Worm (Caenorhabditis elegans) whole organism, L1 larva: Measurements from ENCODE around the gene DH11.2.

Experiments used
- C04F5.9 ChIP-seq: sonication (generic microtip); optimal IDR thresholded peaks from 2 replicates; lab custom pipeline; 2016; ENCODE audit warnings: missing genetic modification characterization, missing compliant biosample characterization
- C16A3.4 ChIP-seq: fragments of 150-350 bp; optimal IDR thresholded peaks from 2 replicates; lab custom pipeline; 2014; ENCODE audit warnings: missing biosample characterization, missing genetic modification characterization
- Y116A8C.19 ChIP-seq: sonication (generic microtip); optimal IDR thresholded peaks from 2 replicates; lab custom pipeline; 2016; ENCODE audit warnings: missing compliant biosample characterization, missing genetic modification characterization, borderline replicate concordance
- aha-1 ChIP-seq: fragments of 150-350 bp; optimal IDR thresholded peaks from 2 replicates; lab custom pipeline; 2014; ENCODE audit warnings: missing biosample characterization, missing genetic modification characterization
- alr-1 ChIP-seq: fragments of 200-800 bp; sonication (Bioruptor generic); optimal IDR thresholded peaks from 2 replicates; lab custom pipeline; 2018; ENCODE audit warnings: borderline replicate concordance, mild to moderate bottlenecking, missing genetic modification characterization, missing compliant biosample characterization
- aly-2 ChIP-seq: fragments of 150-350 bp; optimal IDR thresholded peaks from 2 replicates; lab custom pipeline; 2014; ENCODE audit warnings: missing biosample characterization, missing genetic modification characterization
- ceh-63 ChIP-seq: fragments of 200-800 bp; sonication (Bioruptor generic); optimal IDR thresholded peaks from 2 replicates; lab custom pipeline; 2018; ENCODE audit warnings: mild to moderate bottlenecking, missing genetic modification characterization, missing compliant biosample characterization
- ceh-82 ChIP-seq, 3 experiments: fragments of 150-350 bp in 1 of 3; sonication (generic microtip) in 2 of 3; optimal IDR thresholded peaks; 2 replicates each; lab custom pipeline; 2014 to 2017; ENCODE audit warnings: missing biosample characterization in 3 of 3, missing genetic modification characterization in 3 of 3
- ceh-88 ChIP-seq: fragments of 200-800 bp; sonication (Bioruptor generic); IDR thresholded peaks from 2 replicates; pipeline ENCODE4 v1.3.6; 2022; ENCODE audit warnings: missing genetic modification characterization, missing compliant biosample characterization
- ces-1 ChIP-seq: fragments of 150-350 bp; optimal IDR thresholded peaks from 2 replicates; lab custom pipeline; 2014; ENCODE audit warnings: missing biosample characterization, missing genetic modification reagents, missing genetic modification characterization
- dpl-1 ChIP-seq, 3 experiments: fragments of 150-350 bp in 2 of 3; sonication (generic microtip) in 1 of 3; optimal IDR thresholded peaks; 2 replicates each; lab custom pipeline; 2014 to 2017; ENCODE audit warnings: missing biosample characterization in 3 of 3, missing genetic modification characterization in 3 of 3, missing genetic modification reagents in 3 of 3
- efl-1 ChIP-seq, 4 experiments: fragments of 150-350 bp; optimal IDR thresholded peaks in 3 of 4; peaks in 1 of 4; 1 replicate in 1 of 4; 2 replicates in 3 of 4; lab custom pipeline; 2014; ENCODE audit warnings: missing biosample characterization in 2 of 4, missing genetic modification characterization in 2 of 4, missing genetic modification reagents in 2 of 4
- fkh-10 ChIP-seq: sonication (generic microtip); optimal IDR thresholded peaks from 2 replicates; lab custom pipeline; 2017; ENCODE audit warnings: missing biosample characterization, missing genetic modification reagents, missing genetic modification characterization
- fkh-8 ChIP-seq: sonication (generic microtip); optimal IDR thresholded peaks from 2 replicates; lab custom pipeline; 2016; ENCODE audit warnings: mild to moderate bottlenecking, missing genetic modification characterization, missing compliant biosample characterization
- fos-1 ChIP-seq: fragments of 150-350 bp; optimal IDR thresholded peaks from 2 replicates; lab custom pipeline; 2014; ENCODE audit warnings: missing biosample characterization, missing genetic modification characterization
- hlh-17 ChIP-seq: fragments of 200-800 bp; sonication (Bioruptor generic); optimal IDR thresholded peaks from 2 replicates; lab custom pipeline; 2018; ENCODE audit warnings: missing genetic modification characterization, mild to moderate bottlenecking, missing compliant biosample characterization, moderate library complexity, borderline replicate concordance
- hpl-2 ChIP-seq: fragments of 150-350 bp; optimal IDR thresholded peaks from 2 replicates; lab custom pipeline; 2014; ENCODE audit warnings: missing biosample characterization, missing genetic modification reagents, missing genetic modification characterization
- irx-1 ChIP-seq: sonication (generic microtip); optimal IDR thresholded peaks from 2 replicates; lab custom pipeline; 2016; ENCODE audit warnings: missing genetic modification characterization, missing compliant biosample characterization
- isw-1 ChIP-seq: fragments of 200-800 bp; sonication (Bioruptor generic); IDR thresholded peaks from 2 replicates; pipeline ENCODE4 v1.3.6; 2022; ENCODE audit warnings: missing genetic modification characterization, missing compliant biosample characterization
- jun-1 ChIP-seq: fragments of 150-350 bp; optimal IDR thresholded peaks from 2 replicates; lab custom pipeline; 2014; ENCODE audit warnings: missing biosample characterization, missing genetic modification reagents, missing genetic modification characterization
- lin-14 ChIP-seq: fragments of 200-800 bp; sonication (Bioruptor generic); optimal IDR thresholded peaks from 2 replicates; lab custom pipeline; 2018; ENCODE audit warnings: mild to moderate bottlenecking, missing genetic modification characterization, moderate library complexity, missing compliant biosample characterization
- lin-35 ChIP-seq, 2 experiments: fragments of 150-350 bp; optimal IDR thresholded peaks; 2 replicates each; lab custom pipeline; 2014; ENCODE audit warnings: missing biosample characterization in 2 of 2, missing genetic modification characterization in 2 of 2, missing genetic modification reagents in 2 of 2
- lin-39 ChIP-seq: fragments of 150-350 bp; optimal IDR thresholded peaks from 2 replicates; lab custom pipeline; 2014; ENCODE audit warnings: missing biosample characterization, missing genetic modification reagents, missing genetic modification characterization
- lir-3 ChIP-seq: sonication (generic microtip); optimal IDR thresholded peaks from 2 replicates; lab custom pipeline; 2016; ENCODE audit warnings: mild to moderate bottlenecking, missing genetic modification characterization, moderate library complexity, missing compliant biosample characterization; ENCODE audit not compliant: poor library complexity
- lsy-2 ChIP-seq, 2 experiments: fragments of 150-350 bp; optimal IDR thresholded peaks; 2 replicates each; lab custom pipeline; 2014; ENCODE audit warnings: missing biosample characterization in 2 of 2, missing genetic modification characterization in 2 of 2
- mdl-1 ChIP-seq, 2 experiments: fragments of 150-350 bp; optimal IDR thresholded peaks; 2 replicates each; lab custom pipeline; 2014 to 2017; ENCODE audit warnings: missing biosample characterization in 2 of 2, missing genetic modification characterization in 2 of 2, inconsistent platforms in 1 of 2
- nhr-11 ChIP-seq: fragments of 150-350 bp; optimal IDR thresholded peaks from 2 replicates; lab custom pipeline; 2014; ENCODE audit warnings: missing biosample characterization, missing genetic modification characterization
- nhr-12 ChIP-seq: sonication (generic microtip); optimal IDR thresholded peaks from 2 replicates; lab custom pipeline; 2017; ENCODE audit warnings: missing biosample characterization, missing genetic modification characterization
- nhr-20 ChIP-seq: sonication (generic microtip); optimal IDR thresholded peaks from 2 replicates; lab custom pipeline; 2016; ENCODE audit warnings: mild to moderate bottlenecking, missing genetic modification characterization, missing compliant biosample characterization
- nhr-237 ChIP-seq: fragments of 150-350 bp; optimal IDR thresholded peaks from 2 replicates; lab custom pipeline; 2014; ENCODE audit warnings: missing biosample characterization, missing genetic modification characterization
- nhr-47 ChIP-seq: sonication (generic microtip); optimal IDR thresholded peaks from 2 replicates; lab custom pipeline; 2016; ENCODE audit warnings: mild to moderate bottlenecking, missing genetic modification characterization, moderate library complexity, missing compliant biosample characterization
- nhr-71 ChIP-seq: sonication (generic microtip); optimal IDR thresholded peaks from 2 replicates; lab custom pipeline; 2016; ENCODE audit warnings: mild to moderate bottlenecking, missing genetic modification characterization, moderate library complexity, missing compliant biosample characterization
- nhr-77 ChIP-seq: fragments of 150-350 bp; optimal IDR thresholded peaks from 2 replicates; lab custom pipeline; 2014; ENCODE audit warnings: missing biosample characterization, missing genetic modification characterization
- nhr-85 ChIP-seq: sonication (generic microtip); peaks from one replicate; lab custom pipeline; 2016; ENCODE audit warnings: missing genetic modification characterization, inconsistent platforms, missing compliant biosample characterization
- rnt-1 ChIP-seq: sonication (generic microtip); optimal IDR thresholded peaks from 2 replicates; lab custom pipeline; 2016; ENCODE audit warnings: mild to moderate bottlenecking, missing genetic modification characterization, moderate library complexity, missing compliant biosample characterization
- skn-1 ChIP-seq: fragments of 150-350 bp; optimal IDR thresholded peaks from 2 replicates; lab custom pipeline; 2014; ENCODE audit warnings: missing biosample characterization, missing genetic modification characterization
- sox-4 ChIP-seq: sonication (generic microtip); optimal IDR thresholded peaks from 2 replicates; lab custom pipeline; 2016; ENCODE audit warnings: missing genetic modification characterization, missing compliant biosample characterization
- sptf-1 ChIP-seq: fragments of 150-350 bp; optimal IDR thresholded peaks from 2 replicates; lab custom pipeline; 2014; ENCODE audit warnings: missing biosample characterization, missing genetic modification characterization
- swsn-7 ChIP-seq: sonication (generic microtip); optimal IDR thresholded peaks from 2 replicates; lab custom pipeline; 2016; ENCODE audit warnings: missing genetic modification characterization, missing compliant biosample characterization
- unc-86 ChIP-seq: sonication (generic microtip); optimal IDR thresholded peaks from 2 replicates; lab custom pipeline; 2016; ENCODE audit warnings: missing genetic modification characterization, missing compliant biosample characterization
- unc-98 ChIP-seq: fragments of 200-800 bp; sonication (Bioruptor generic); IDR thresholded peaks from 2 replicates; pipeline ENCODE4 v1.3.6; 2022; ENCODE audit warnings: missing genetic modification characterization, missing compliant biosample characterization
- ztf-4 ChIP-seq: fragments of 150-350 bp; optimal IDR thresholded peaks from 2 replicates; lab custom pipeline; 2014; ENCODE audit warnings: missing biosample characterization, missing genetic modification characterization

The DH11.2 gene

DNA sequence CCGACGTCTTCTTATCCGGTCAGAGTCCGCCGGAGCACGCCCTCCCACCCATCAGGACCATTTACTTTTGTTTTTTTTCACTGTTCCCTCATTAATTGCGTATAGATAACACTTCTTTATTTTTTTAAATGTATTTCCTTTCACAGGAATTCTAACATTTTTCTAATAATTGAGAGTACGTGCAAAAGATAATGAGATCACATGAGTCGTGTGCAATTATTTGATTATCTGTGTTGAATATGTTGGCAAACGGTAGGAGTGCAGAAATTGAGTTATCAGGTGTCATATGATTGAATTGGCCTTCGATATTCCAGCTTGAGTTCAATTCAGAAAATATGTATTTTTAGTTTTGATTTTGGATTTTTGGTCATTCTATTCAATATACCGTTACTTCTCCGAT is 44.2 kb upstream of the DH11.2 start:
- TF ChIP-seq ceh-82 (tag; optimal IDR thresholded peaks at IDR 0.05; lab: Kevin White, UChicago) (no peak), ceh-88 (GFP tag; lab: Robert Waterston, UW) (no peak), ces-1 (GFP tag; lab: Kevin White, UChicago) (no peak), fkh-8 (peak; percentile 9), hlh-17 (no peak), nhr-47 (tag; lab: Kevin White, UChicago) (peak; percentile 45), Y116A8C.19 (tag; lab: Kevin White, UChicago) (no peak), alr-1 (no peak), fos-1 (tag; lab: Kevin White, UChicago) (no peak), lsy-2 (tag; optimal IDR thresholded peaks at IDR 0.05; lab: Kevin White, UChicago) (no peak), nhr-71 (tag; lab: Kevin White, UChicago) (peak; percentile 39)
- TF ChIP-seq, all 84 proteins: peak for 3

DNA sequence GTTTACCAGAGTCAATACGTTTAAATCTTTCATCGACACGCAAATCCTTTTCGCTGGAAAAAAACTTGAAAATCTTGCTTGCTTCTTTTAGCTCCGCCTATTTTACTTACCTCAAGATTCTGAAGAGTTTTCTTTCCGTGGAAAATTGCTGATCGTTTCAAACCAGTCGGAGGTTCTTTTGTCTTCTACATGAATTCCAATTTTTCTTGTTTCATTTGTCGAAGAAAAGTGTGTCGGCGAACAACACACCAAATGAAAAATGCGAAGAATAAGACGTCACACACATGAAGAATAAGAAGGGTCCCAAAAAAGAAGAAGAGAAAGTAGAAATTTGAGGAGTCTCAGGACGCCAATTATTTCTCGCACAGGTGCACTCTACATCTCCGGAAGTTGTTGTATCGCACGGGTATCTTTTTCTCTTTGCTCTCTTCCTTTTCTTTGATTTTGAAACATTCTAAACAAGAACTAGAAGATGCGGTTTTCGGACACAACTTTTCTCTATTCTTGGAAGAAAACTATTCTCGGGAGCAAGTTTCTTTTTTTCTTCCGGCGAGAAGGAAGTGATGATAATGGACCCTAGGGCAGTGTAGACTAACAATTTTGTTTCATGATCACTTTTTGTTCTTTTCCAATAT is 38.3 kb upstream of the DH11.2 start:
- TF ChIP-seq efl-1 (optimal IDR thresholded peaks at IDR 0.05; lab: Kevin White, UChicago) (no peak), efl-1 (GFP tag; optimal IDR thresholded peaks at IDR 0.05 in 1 of 2; lab: Kevin White, UChicago) (peak in 1 of 2 experiments; percentile 71), unc-86 (tag; lab: Kevin White, UChicago) (peak; percentile 7), irx-1 (tag; lab: Kevin White, UChicago) (no peak), nhr-71 (tag; lab: Kevin White, UChicago) (peak; percentile 22), lin-14 (GFP tag; lab: Kevin White, UChicago) (peak; percentile 60)

- TF ChIP-seq nhr-11 (tag; lab: Kevin White, UChicago) (no peak), aly-2 (tag; lab: Kevin White, UChicago) (no peak), unc-98 (GFP tag; lab: Robert Waterston, UW) (no peak), swsn-7 (tag; lab: Kevin White, UChicago) (no peak), nhr-20 (no peak), C04F5.9 (tag; lab: Kevin White, UChicago) (no peak), mdl-1 (tag; optimal IDR thresholded peaks at IDR 0.05; lab: Kevin White, UChicago) (no peak), fkh-8 (no peak), jun-1 (no peak)
- TF ChIP-seq, all 84 proteins: peak for 0
These were observed 36.3 kb upstream of the DH11.2 start, which contains the start of gene DH11.5 for ce11 chrII:7976308-7976707. Gene DH11.5 (plus strand): TSS chrII:7976608.

DNA sequence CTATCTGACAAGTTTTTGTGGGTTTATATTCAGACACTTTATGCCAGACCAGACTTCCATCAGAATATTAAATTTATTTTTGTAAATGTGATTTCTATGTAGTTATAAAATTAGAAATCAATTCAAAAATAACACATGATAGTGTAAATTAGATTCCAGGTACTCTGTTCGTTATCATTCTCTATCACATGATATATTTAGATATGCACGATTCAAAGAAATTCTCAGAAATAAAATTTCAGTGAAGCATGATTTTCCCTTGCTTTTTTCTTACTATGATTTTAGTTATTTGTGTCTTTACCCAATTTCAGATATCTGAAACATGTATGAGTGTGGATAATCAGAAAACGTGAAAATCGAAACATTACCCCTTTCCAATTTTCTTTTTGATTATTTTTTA is 35.1 kb upstream of the DH11.2 start:
- TF ChIP-seq C16A3.4 (tag; lab: Kevin White, UChicago) (no peak), nhr-47 (tag; lab: Kevin White, UChicago) (peak; percentile 74), efl-1 (optimal IDR thresholded peaks at IDR 0.05; lab: Kevin White, UChicago) (no peak), efl-1 (GFP tag; optimal IDR thresholded peaks at IDR 0.05 in 1 of 2; lab: Kevin White, UChicago) (no peak), nhr-237 (tag; lab: Kevin White, UChicago) (no peak), lin-14 (GFP tag; lab: Kevin White, UChicago) (peak; percentile 7), skn-1 (tag; lab: Kevin White, UChicago) (no peak), rnt-1 (no peak), fkh-10 (peak; percentile 10), lin-39 (tag; lab: Kevin White, UChicago) (no peak), ztf-4 (tag; lab: Kevin White, UChicago) (peak; percentile 11), sox-4 (tag; lab: Kevin White, UChicago) (peak; percentile 61), isw-1 (GFP tag; lab: Robert Waterston, UW) (no peak), lsy-2 (tag; optimal IDR thresholded peaks at IDR 0.05; lab: Kevin White, UChicago) (peak in 1 of 2 experiments; percentile 26), nhr-20 (peak; percentile 9), aha-1 (no peak), fkh-8 (peak; percentile 82), nhr-71 (tag; lab: Kevin White, UChicago) (peak; percentile 75)

- TF ChIP-seq nhr-12, result no peak
- no peak for TF ChIP-seq hpl-2 (GFP tag; lab: Kevin White, UChicago)
- no peak for TF ChIP-seq dpl-1 (GFP tag; optimal IDR thresholded peaks at IDR 0.05; lab: Kevin White, UChicago)
- no peak for TF ChIP-seq lir-3 (tag; lab: Kevin White, UChicago)
- no peak for TF ChIP-seq lin-35 (GFP tag; optimal IDR thresholded peaks at IDR 0.05; lab: Kevin White, UChicago)
- TF ChIP-seq ceh-63 (GFP tag; lab: Kevin White, UChicago), result no peak
- TF ChIP-seq nhr-77, result no peak
- TF ChIP-seq sptf-1 (tag; lab: Kevin White, UChicago), result no peak
- no peak for TF ChIP-seq nhr-85
These were observed 31.5 kb upstream of the DH11.2 start for ce11 chrII:7981084-7981483.
